Worm (Caenorhabditis elegans) whole organism, L1 larva: ENCODE measurements around the gene C05E4.15.

Experiments
- C04F5.9 ChIP-seq: sonication (generic microtip); optimal IDR thresholded peaks from 2 replicates; lab custom pipeline; 2016; ENCODE audit warnings: missing genetic modification characterization, missing compliant biosample characterization
- C16A3.4 ChIP-seq: fragments of 150-350 bp; optimal IDR thresholded peaks from 2 replicates; lab custom pipeline; 2014; ENCODE audit warnings: missing biosample characterization, missing genetic modification characterization
- aha-1 ChIP-seq: fragments of 150-350 bp; optimal IDR thresholded peaks from 2 replicates; lab custom pipeline; 2014; ENCODE audit warnings: missing biosample characterization, missing genetic modification characterization
- ceh-8 ChIP-seq: fragments of 200-800 bp; sonication (Bioruptor generic); optimal IDR thresholded peaks from 2 replicates; lab custom pipeline; 2018; ENCODE audit warnings: mild to moderate bottlenecking, missing genetic modification characterization, moderate library complexity, missing compliant biosample characterization
- ceh-82 ChIP-seq, 3 experiments: fragments of 150-350 bp in 1 of 3; sonication (generic microtip) in 2 of 3; optimal IDR thresholded peaks; 2 replicates each; lab custom pipeline; 2014 to 2017; ENCODE audit warnings: missing biosample characterization in 3 of 3, missing genetic modification characterization in 3 of 3
- ceh-88 ChIP-seq: fragments of 200-800 bp; sonication (Bioruptor generic); IDR thresholded peaks from 2 replicates; pipeline ENCODE4 v1.3.6; 2022; ENCODE audit warnings: missing genetic modification characterization, missing compliant biosample characterization
- ceh-90 ChIP-seq: sonication (generic microtip); optimal IDR thresholded peaks from 2 replicates; lab custom pipeline; 2016; ENCODE audit warnings: missing genetic modification characterization, missing compliant biosample characterization
- ces-1 ChIP-seq: fragments of 150-350 bp; optimal IDR thresholded peaks from 2 replicates; lab custom pipeline; 2014; ENCODE audit warnings: missing biosample characterization, missing genetic modification reagents, missing genetic modification characterization
- dsc-1 ChIP-seq: sonication (generic microtip); optimal IDR thresholded peaks from 2 replicates; lab custom pipeline; 2016; ENCODE audit warnings: mild to moderate bottlenecking, missing genetic modification characterization, missing compliant biosample characterization
- efl-1 ChIP-seq, 4 experiments: fragments of 150-350 bp; optimal IDR thresholded peaks in 3 of 4; peaks in 1 of 4; 1 replicate in 1 of 4; 2 replicates in 3 of 4; lab custom pipeline; 2014; ENCODE audit warnings: missing biosample characterization in 2 of 4, missing genetic modification characterization in 2 of 4, missing genetic modification reagents in 2 of 4
- efl-3 ChIP-seq: fragments of 200-800 bp; sonication (Bioruptor generic); optimal IDR thresholded peaks from 2 replicates; lab custom pipeline; 2018; ENCODE audit warnings: mild to moderate bottlenecking, missing genetic modification characterization, missing compliant biosample characterization
- egl-13 ChIP-seq: sonication (generic microtip); optimal IDR thresholded peaks from 2 replicates; lab custom pipeline; 2016; ENCODE audit warnings: missing genotype, missing genetic modification reagents, missing genetic modification characterization, missing compliant biosample characterization
- elt-2 ChIP-seq: sonication (generic microtip); optimal IDR thresholded peaks from 2 replicates; lab custom pipeline; 2016; ENCODE audit warnings: missing genetic modification characterization, mild to moderate bottlenecking, inconsistent platforms, missing compliant biosample characterization, missing genetic modification reagents
- ets-5 ChIP-seq: fragments of 200-800 bp; sonication (Bioruptor generic); IDR thresholded peaks from 2 replicates; pipeline ENCODE4 v1.3.6; 2022; ENCODE audit warnings: missing genetic modification characterization, missing compliant biosample characterization
- fkh-10 ChIP-seq: sonication (generic microtip); optimal IDR thresholded peaks from 2 replicates; lab custom pipeline; 2017; ENCODE audit warnings: missing biosample characterization, missing genetic modification reagents, missing genetic modification characterization
- fkh-4 ChIP-seq: sonication (generic microtip); optimal IDR thresholded peaks from 2 replicates; lab custom pipeline; 2016; ENCODE audit warnings: missing compliant biosample characterization, missing genetic modification characterization, borderline replicate concordance
- fkh-8 ChIP-seq: sonication (generic microtip); optimal IDR thresholded peaks from 2 replicates; lab custom pipeline; 2016; ENCODE audit warnings: mild to moderate bottlenecking, missing genetic modification characterization, missing compliant biosample characterization
- hlh-17 ChIP-seq: fragments of 200-800 bp; sonication (Bioruptor generic); optimal IDR thresholded peaks from 2 replicates; lab custom pipeline; 2018; ENCODE audit warnings: missing genetic modification characterization, mild to moderate bottlenecking, missing compliant biosample characterization, moderate library complexity, borderline replicate concordance
- hlh-4 ChIP-seq: sonication (generic microtip); optimal IDR thresholded peaks from 2 replicates; lab custom pipeline; 2016; ENCODE audit warnings: mild to moderate bottlenecking, missing genetic modification characterization, missing compliant biosample characterization
- isw-1 ChIP-seq: fragments of 200-800 bp; sonication (Bioruptor generic); IDR thresholded peaks from 2 replicates; pipeline ENCODE4 v1.3.6; 2022; ENCODE audit warnings: missing genetic modification characterization, missing compliant biosample characterization
- jun-1 ChIP-seq: fragments of 150-350 bp; optimal IDR thresholded peaks from 2 replicates; lab custom pipeline; 2014; ENCODE audit warnings: missing biosample characterization, missing genetic modification reagents, missing genetic modification characterization
- lin-13 ChIP-seq: fragments of 150-350 bp; optimal IDR thresholded peaks from 2 replicates; lab custom pipeline; 2014; ENCODE audit warnings: missing biosample characterization, missing genetic modification reagents, missing genetic modification characterization
- lin-35 ChIP-seq, 2 experiments: fragments of 150-350 bp; optimal IDR thresholded peaks; 2 replicates each; lab custom pipeline; 2014; ENCODE audit warnings: missing biosample characterization in 2 of 2, missing genetic modification characterization in 2 of 2, missing genetic modification reagents in 2 of 2
- mdl-1 ChIP-seq, 2 experiments: fragments of 150-350 bp; optimal IDR thresholded peaks; 2 replicates each; lab custom pipeline; 2014 to 2017; ENCODE audit warnings: missing biosample characterization in 2 of 2, missing genetic modification characterization in 2 of 2, inconsistent platforms in 1 of 2
- mep-1 ChIP-seq: fragments of 150-350 bp; optimal IDR thresholded peaks from 2 replicates; lab custom pipeline; 2014; ENCODE audit warnings: missing biosample characterization, missing genetic modification characterization
- nhr-12 ChIP-seq: sonication (generic microtip); optimal IDR thresholded peaks from 2 replicates; lab custom pipeline; 2017; ENCODE audit warnings: missing biosample characterization, missing genetic modification characterization
- nhr-19 ChIP-seq: fragments of 200-800 bp; sonication (Bioruptor generic); conservative IDR thresholded peaks from 2 replicates; pipeline ENCODE4 v1.3.6; 2022; ENCODE audit warnings: missing genetic modification characterization, missing compliant biosample characterization
- nhr-20 ChIP-seq: sonication (generic microtip); optimal IDR thresholded peaks from 2 replicates; lab custom pipeline; 2016; ENCODE audit warnings: mild to moderate bottlenecking, missing genetic modification characterization, missing compliant biosample characterization
- nhr-47 ChIP-seq: sonication (generic microtip); optimal IDR thresholded peaks from 2 replicates; lab custom pipeline; 2016; ENCODE audit warnings: mild to moderate bottlenecking, missing genetic modification characterization, moderate library complexity, missing compliant biosample characterization
- nhr-71 ChIP-seq: sonication (generic microtip); optimal IDR thresholded peaks from 2 replicates; lab custom pipeline; 2016; ENCODE audit warnings: mild to moderate bottlenecking, missing genetic modification characterization, moderate library complexity, missing compliant biosample characterization
- nhr-84 ChIP-seq: sonication (generic microtip); optimal IDR thresholded peaks from 2 replicates; lab custom pipeline; 2017; ENCODE audit warnings: missing biosample characterization, missing genetic modification characterization
- nhr-90 ChIP-seq: sonication (generic microtip); optimal IDR thresholded peaks from 2 replicates; lab custom pipeline; 2016; ENCODE audit warnings: mild to moderate bottlenecking, missing genetic modification characterization, missing compliant biosample characterization; ENCODE audit not compliant: poor library complexity
- pax-3 ChIP-seq: fragments of 200-800 bp; sonication (Bioruptor generic); optimal IDR thresholded peaks from 2 replicates; lab custom pipeline; 2018; ENCODE audit warnings: mild to moderate bottlenecking, missing genetic modification characterization, moderate library complexity, missing compliant biosample characterization
- pqm-1 ChIP-seq: sonication (generic microtip); optimal IDR thresholded peaks from 3 replicates; lab custom pipeline; 2017; ENCODE audit warnings: missing biosample characterization, missing genetic modification characterization
- rnt-1 ChIP-seq: sonication (generic microtip); optimal IDR thresholded peaks from 2 replicates; lab custom pipeline; 2016; ENCODE audit warnings: mild to moderate bottlenecking, missing genetic modification characterization, moderate library complexity, missing compliant biosample characterization
- skn-1 ChIP-seq: fragments of 150-350 bp; optimal IDR thresholded peaks from 2 replicates; lab custom pipeline; 2014; ENCODE audit warnings: missing biosample characterization, missing genetic modification characterization
- snu-23 ChIP-seq: sonication (generic microtip); optimal IDR thresholded peaks from 2 replicates; lab custom pipeline; 2016; ENCODE audit warnings: missing genetic modification characterization, missing compliant biosample characterization
- sptf-1 ChIP-seq: fragments of 150-350 bp; optimal IDR thresholded peaks from 2 replicates; lab custom pipeline; 2014; ENCODE audit warnings: missing biosample characterization, missing genetic modification characterization
- swsn-7 ChIP-seq: sonication (generic microtip); optimal IDR thresholded peaks from 2 replicates; lab custom pipeline; 2016; ENCODE audit warnings: missing genetic modification characterization, missing compliant biosample characterization
- tbx-2 ChIP-seq: sonication (generic microtip); optimal IDR thresholded peaks from 2 replicates; lab custom pipeline; 2016; ENCODE audit warnings: missing genetic modification characterization, missing compliant biosample characterization
- unc-130 ChIP-seq: fragments of 150-350 bp; optimal IDR thresholded peaks from 2 replicates; lab custom pipeline; 2017; ENCODE audit warnings: missing biosample characterization, missing genetic modification characterization, inconsistent platforms
- unc-62 ChIP-seq: fragments of 150-350 bp; optimal IDR thresholded peaks from 2 replicates; lab custom pipeline; 2014; ENCODE audit warnings: missing biosample characterization, missing genetic modification reagents, missing genetic modification characterization
- unc-86 ChIP-seq: sonication (generic microtip); optimal IDR thresholded peaks from 2 replicates; lab custom pipeline; 2016; ENCODE audit warnings: missing genetic modification characterization, missing compliant biosample characterization

Gene C05E4.15

ce11 chrV:761235-761634 is at the start of gene C05E4.15:
TSS of gene C05E4.15 (minus strand) at chrV:761335.
- no peak for TF ChIP-seq efl-1 (optimal IDR thresholded peaks at IDR 0.05; lab: Kevin White, UChicago)
- no peak for TF ChIP-seq efl-1 (GFP tag; optimal IDR thresholded peaks at IDR 0.05 in 1 of 2; lab: Kevin White, UChicago)
- no peak for TF ChIP-seq lin-13 (GFP tag; lab: Kevin White, UChicago)
- TF ChIP-seq elt-2 (tag; lab: Kevin White, UChicago) = no peak
- TF ChIP-seq nhr-12 (tag; lab: Kevin White, UChicago) = no peak
- TF ChIP-seq mep-1 (tag; lab: Kevin White, UChicago) = no peak
- TF ChIP-seq, all 84 proteins: peak for 0

- TF ChIP-seq rnt-1 (tag; lab: Kevin White, UChicago) (no peak), swsn-7 (tag; lab: Kevin White, UChicago) (peak; percentile 16), fkh-4 (tag; lab: Kevin White, UChicago) (no peak), hlh-17 (GFP tag; lab: Kevin White, UChicago) (no peak), nhr-19 (no peak), nhr-47 (no peak), skn-1 (peak; percentile 8), ceh-82 (tag; optimal IDR thresholded peaks at IDR 0.05; lab: Kevin White, UChicago) (peak in 1 of 3 experiments; percentile 39), aha-1 (tag; lab: Kevin White, UChicago) (no peak), lin-13 (GFP tag; lab: Kevin White, UChicago) (no peak), dsc-1 (tag; lab: Kevin White, UChicago) (peak; percentile 46), nhr-20 (tag; lab: Kevin White, UChicago) (peak; percentile 32), nhr-90 (tag; lab: Kevin White, UChicago) (no peak), efl-1 (optimal IDR thresholded peaks at IDR 0.05; lab: Kevin White, UChicago) (peak in 1 of 2 experiments; percentile 2), efl-1 (GFP tag; optimal IDR thresholded peaks at IDR 0.05 in 1 of 2; lab: Kevin White, UChicago) (peak in 1 of 2 experiments; percentile 84), ceh-8 (GFP tag; lab: Kevin White, UChicago) (no peak), efl-3 (no peak), pqm-1 (no peak), snu-23 (GFP tag; lab: Kevin White, UChicago) (peak; percentile 28), hlh-4 (tag; lab: Kevin White, UChicago) (no peak), C16A3.4 (no peak), fkh-10 (GFP tag; lab: Kevin White, UChicago) (peak; percentile 39), ces-1 (GFP tag; lab: Kevin White, UChicago) (peak; percentile 12), unc-62 (GFP tag; lab: Kevin White, UChicago) (no peak), egl-13 (tag; lab: Kevin White, UChicago) (no peak), tbx-2 (no peak), pax-3 (tag; lab: Kevin White, UChicago) (no peak), ets-5 (GFP tag; lab: Robert Waterston, UW) (no peak), nhr-71 (tag; lab: Kevin White, UChicago) (no peak), mdl-1 (tag; optimal IDR thresholded peaks at IDR 0.05; lab: Kevin White, UChicago) (no peak)
These were observed 49.2 kb upstream of the C05E4.15 start, which contains the start of gene R13D11.4 for ce11 chrV:810281-810862. TSS of gene R13D11.4 (plus strand) at chrV:810812.

ce11 chrV:808260-808659 is 47.1 kb upstream of the C05E4.15 start:
- TF ChIP-seq lin-35 (GFP tag; optimal IDR thresholded peaks at IDR 0.05; lab: Kevin White, UChicago) (no peak), isw-1 (GFP tag; lab: Robert Waterston, UW) (no peak), C04F5.9 (tag; lab: Kevin White, UChicago) (no peak), ceh-90 (tag; lab: Kevin White, UChicago) (no peak), nhr-84 (tag; lab: Kevin White, UChicago) (no peak), dsc-1 (tag; lab: Kevin White, UChicago) (no peak), rnt-1 (tag; lab: Kevin White, UChicago) (no peak), skn-1 (no peak), unc-130 (tag; lab: Kevin White, UChicago) (no peak), jun-1 (tag; lab: Kevin White, UChicago) (no peak), fkh-8 (tag; lab: Kevin White, UChicago) (no peak), sptf-1 (no peak), unc-86 (tag; lab: Kevin White, UChicago) (no peak), fkh-10 (GFP tag; lab: Kevin White, UChicago) (no peak), ceh-82 (tag; optimal IDR thresholded peaks at IDR 0.05; lab: Kevin White, UChicago) (no peak), ceh-88 (GFP tag; lab: Robert Waterston, UW) (no peak), pqm-1 (no peak)
